Fruit fly (Drosophila melanogaster): ENCODE measurements around the gene Or92a.

DNA sequence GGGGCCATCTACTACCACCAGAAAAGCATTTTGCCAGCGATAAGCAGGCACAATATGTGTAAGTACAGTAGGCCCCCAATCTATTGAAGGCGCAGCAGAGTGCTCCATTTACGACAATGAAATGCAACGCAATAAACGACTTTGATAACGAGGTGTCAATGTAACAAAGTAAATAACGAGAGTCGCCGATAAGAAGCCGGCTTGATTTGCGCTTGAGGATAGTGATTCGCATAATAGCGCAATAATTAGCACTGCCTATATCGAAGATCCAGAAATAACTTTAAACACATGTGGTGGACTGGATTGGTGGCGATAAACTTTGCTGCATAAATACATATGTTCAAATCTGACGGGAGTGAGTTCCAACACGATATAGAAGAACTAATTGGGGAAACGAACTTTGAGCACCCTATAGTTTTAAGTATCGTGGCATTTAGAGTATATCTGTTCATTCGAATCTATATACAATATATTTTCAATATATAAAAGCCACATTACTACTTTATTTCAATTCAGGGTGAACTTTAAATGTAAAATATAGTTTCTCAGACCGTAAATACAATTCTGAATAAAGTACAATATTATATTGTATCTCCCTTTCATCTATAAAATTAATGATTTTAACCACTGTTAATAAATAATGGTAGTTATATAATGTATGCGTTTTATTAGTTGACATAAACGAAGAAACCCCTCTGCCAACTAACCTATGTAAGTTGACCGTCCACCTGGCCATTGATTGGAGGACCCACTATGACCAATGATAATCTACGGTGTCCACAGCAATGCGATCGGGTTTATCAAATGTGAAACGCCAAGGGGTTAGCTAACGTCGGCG, 44.6 kb downstream of the Or92a start:
- TF ChIP-seq psq (optimal IDR thresholded peaks at IDR 0.05), result no peak
- TF ChIP-seq h (optimal IDR thresholded peaks at IDR 0.05), result no peak
- no peak for TF ChIP-seq ttk (optimal IDR thresholded peaks at IDR 0.05)
- no peak for TF ChIP-seq Sin3A (optimal IDR thresholded peaks at IDR 0.05)
- no peak for TF ChIP-seq Myc (optimal IDR thresholded peaks at IDR 0.05)
- TF ChIP-seq insv (optimal IDR thresholded peaks at IDR 0.05), result no peak
